Worm (Caenorhabditis elegans) whole organism, early embryonic: ENCODE data around the gene Y53F4B.25.

Experiments
- ama-1 ChIP-seq: fragments of 150-350 bp; optimal IDR thresholded peaks from 2 replicates; lab custom pipeline; 2014
- hnd-1 ChIP-seq: sonication (generic microtip); optimal IDR thresholded peaks from 2 replicates; lab custom pipeline; 2016; ENCODE audit warnings: missing genetic modification characterization, missing compliant biosample characterization
- scrt-1 ChIP-seq: fragments of 200-800 bp; sonication (Bioruptor generic); IDR thresholded peaks from 2 replicates; pipeline ENCODE4 v1.3.6; 2022; ENCODE audit warnings: missing genetic modification characterization, missing compliant biosample characterization
- sea-1 ChIP-seq: fragments of 200-800 bp; sonication (Bioruptor generic); conservative IDR thresholded peaks from 2 replicates; pipeline ENCODE4 v1.3.6; 2022; ENCODE audit warnings: missing genetic modification characterization, missing compliant biosample characterization

- TF ChIP-seq ama-1 (lab: Kevin White, UChicago) (no peak), sea-1 (GFP tag; lab: Robert Waterston, UW) (peak; percentile 86), hnd-1 (tag; lab: Kevin White, UChicago) (peak; percentile 79), scrt-1 (GFP tag; lab: Robert Waterston, UW) (peak; percentile 91)
Measured at ce11 chrII:15165681-15166235, 29.8 kb downstream of the Y53F4B.25 start, which contains the start of gene gst-27.
